Worm (Caenorhabditis elegans): ENCODE measurements around the gene srv-1.

Gene srv-1

ce11 chrIII:6880797-6881196 lies 30.6 kb downstream of the srv-1 start, which contains the start of gene K04C2.7:
K04C2.7 (plus strand) TSS chrIII:6881097.
- no peak for TF ChIP-seq nhr-27 (tag; optimal IDR thresholded peaks at IDR 0.05)
- TF ChIP-seq nhr-179 (tag; optimal IDR thresholded peaks at IDR 0.05): no peak
- no peak for TF ChIP-seq nfyb-1 (GFP tag; IDR thresholded peaks at IDR 0.05)
- no peak for TF ChIP-seq F57A8.1 (GFP tag; optimal IDR thresholded peaks at IDR 0.05)
- no peak for TF ChIP-seq ceh-40 (GFP tag; IDR thresholded peaks at IDR 0.05)
- no peak for TF ChIP-seq rcor-1 (GFP tag; IDR thresholded peaks at IDR 0.05)
- TF ChIP-seq fkh-3 (tag; optimal IDR thresholded peaks at IDR 0.05): no peak
- no peak for TF ChIP-seq madf-3 (GFP tag; IDR thresholded peaks at IDR 0.05)
- TF ChIP-seq sptf-2 (GFP tag; optimal IDR thresholded peaks at IDR 0.05): no peak
- TF ChIP-seq K11D2.4 (GFP tag; IDR thresholded peaks at IDR 0.05): no peak
- TF ChIP-seq B0336.3 (GFP tag; IDR thresholded peaks at IDR 0.05): no peak
- no peak for TF ChIP-seq ceh-91 (GFP tag; IDR thresholded peaks at IDR 0.05)
- TF ChIP-seq ekl-4 (GFP tag; IDR thresholded peaks at IDR 0.05): no peak

ce11 chrIII:6881745-6882144 lies 31.6 kb downstream of the srv-1 start:
- TF ChIP-seq F55B11.4 (tag; optimal IDR thresholded peaks at IDR 0.05; ENCODE audit: borderline replicate concordance, insufficient read depth) (no peak), hrde-1 (tag; optimal IDR thresholded peaks at IDR 0.05; ENCODE audit: borderline replicate concordance) (no peak), K11D2.4 (GFP tag; IDR thresholded peaks at IDR 0.05) (no peak)

- no peak for TF ChIP-seq Y53G8AR.9 (GFP tag; conservative IDR thresholded peaks at IDR 0.05)
- no peak for TF ChIP-seq xnd-1 (tag; optimal IDR thresholded peaks at IDR 0.05)
Observed at ce11 chrIII:6884203-6884602, 34.0 kb downstream of the srv-1 start, which contains the start of gene med-2. med-2 (plus strand) TSS chrIII:6884503.

- TF ChIP-seq aptf-2 (GFP tag; conservative IDR thresholded peaks at IDR 0.05) (no peak), ekl-4 (GFP tag; IDR thresholded peaks at IDR 0.05) (no peak), ztf-28 (GFP tag; IDR thresholded peaks at IDR 0.05) (no peak), ztf-18 (tag; optimal IDR thresholded peaks at IDR 0.05) (no peak), ztf-22 (GFP tag; optimal IDR thresholded peaks at IDR 0.05) (no peak), ceh-27 (GFP tag; optimal IDR thresholded peaks at IDR 0.05) (no peak), F49E8.2 (tag; optimal IDR thresholded peaks at IDR 0.05; ENCODE audit: insufficient read depth) (no peak), snpc-4 (GFP tag; optimal IDR thresholded peaks at IDR 0.05) (no peak), snpc-4 (tag; optimal IDR thresholded peaks at IDR 0.05) (no peak), K12H6.12 (tag; optimal IDR thresholded peaks at IDR 0.05) (no peak), mes-4 (tag; optimal IDR thresholded peaks at IDR 0.05) (no peak), nhr-27 (tag; optimal IDR thresholded peaks at IDR 0.05) (no peak), F52B5.7 (tag; optimal IDR thresholded peaks at IDR 0.05) (no peak), snpc-3.4 (tag; optimal IDR thresholded peaks at IDR 0.05) (no peak), attf-5 (GFP tag; optimal IDR thresholded peaks at IDR 0.05) (no peak), lsy-27 (tag; optimal IDR thresholded peaks at IDR 0.05; ENCODE audit: borderline replicate concordance, insufficient read depth) (no peak), atf-7 (tag; optimal IDR thresholded peaks at IDR 0.05) (no peak), rec-8 (tag; optimal IDR thresholded peaks at IDR 0.05) (no peak)
Observed at ce11 chrIII:6885889-6886288, 35.7 kb downstream of the srv-1 start.

Measured in whole organism, young adult.